Fruit fly (Drosophila melanogaster) whole organism, embryonic: ENCODE data around the gene mRpS31.

Experiments
- Ada2b ChIP-seq: fragments of 200-800 bp; sonication (Bioruptor generic); IDR thresholded peaks from 2 replicates; pipeline ENCODE4 v1.3.6; 2022; ENCODE audit warnings: missing biosample characterization, missing genetic modification characterization
- BtbVII ChIP-seq: fragments of 200-800 bp; sonication (Bioruptor generic); optimal IDR thresholded peaks from 3 replicates; lab custom pipeline; 2017; ENCODE audit warnings: missing biosample characterization, mild to moderate bottlenecking, missing genetic modification characterization
- CG10147 ChIP-seq: fragments of 200-800 bp; sonication (Bioruptor generic); optimal IDR thresholded peaks from 2 replicates; lab custom pipeline; 2019; ENCODE audit warnings: missing biosample characterization, mild to moderate bottlenecking, missing genetic modification characterization, moderate library complexity
- CG10959 ChIP-seq: fragments of 200-800 bp; sonication (Bioruptor generic); IDR thresholded peaks from 2 replicates; pipeline ENCODE4 v1.3.6; 2022; ENCODE audit warnings: missing biosample characterization, missing genetic modification characterization
- CG11723 ChIP-seq: fragments of 200-800 bp; sonication (Bioruptor generic); optimal IDR thresholded peaks from 2 replicates; lab custom pipeline; 2017; ENCODE audit warnings: missing biosample characterization, mild to moderate bottlenecking, missing genetic modification characterization
- CG12769 ChIP-seq: fragments of 200-800 bp; sonication (Bioruptor generic); optimal IDR thresholded peaks from 2 replicates; lab custom pipeline; 2019; ENCODE audit warnings: missing biosample characterization, mild to moderate bottlenecking, missing genetic modification characterization, moderate library complexity
- CG12942 ChIP-seq: fragments of 200-800 bp; sonication (Bioruptor generic); optimal IDR thresholded peaks from 3 replicates; lab custom pipeline; 2016; ENCODE audit warnings: missing biosample characterization, missing genetic modification characterization
- CG13123 ChIP-seq: fragments of 200-800 bp; sonication (Bioruptor generic); optimal IDR thresholded peaks from 2 replicates; lab custom pipeline; 2016; ENCODE audit warnings: missing biosample characterization, missing genetic modification characterization
- CG13624 ChIP-seq: fragments of 200-800 bp; sonication (Bioruptor generic); optimal IDR thresholded peaks from 2 replicates; lab custom pipeline; 2016; ENCODE audit warnings: missing biosample characterization, missing genetic modification characterization
- CG14710 ChIP-seq: fragments of 200-800 bp; sonication (Bioruptor generic); optimal IDR thresholded peaks from 3 replicates; lab custom pipeline; 2019; ENCODE audit warnings: missing biosample characterization, mild to moderate bottlenecking, missing genetic modification characterization, moderate library complexity
- CG15073 ChIP-seq: fragments of 200-800 bp; sonication (Bioruptor generic); optimal IDR thresholded peaks from 2 replicates; lab custom pipeline; 2016; ENCODE audit warnings: missing biosample characterization, missing genetic modification characterization
- CG17359 ChIP-seq: fragments of 200-800 bp; sonication (Bioruptor generic); optimal IDR thresholded peaks from 3 replicates; lab custom pipeline; 2018; ENCODE audit warnings: missing biosample characterization, mild to moderate bottlenecking, missing genetic modification characterization, moderate library complexity
- CG17568 ChIP-seq: fragments of 200-800 bp; sonication (Bioruptor generic); optimal IDR thresholded peaks from 2 replicates; lab custom pipeline; 2018; ENCODE audit warnings: missing biosample characterization, mild to moderate bottlenecking, missing genetic modification characterization, moderate library complexity
- CG17802 ChIP-seq: fragments of 200-800 bp; sonication (Bioruptor generic); optimal IDR thresholded peaks from 2 replicates; lab custom pipeline; 2018; ENCODE audit warnings: missing biosample characterization, mild to moderate bottlenecking, missing genetic modification characterization, moderate library complexity
- CG2129 ChIP-seq: fragments of 200-800 bp; sonication (Bioruptor generic); IDR thresholded peaks from 2 replicates; pipeline ENCODE4 v1.3.6; 2022; ENCODE audit warnings: missing biosample characterization, missing genetic modification characterization; ENCODE audit not compliant: partially characterized antibody
- CG31388 ChIP-seq: fragments of 200-800 bp; sonication (Bioruptor generic); optimal IDR thresholded peaks from 2 replicates; lab custom pipeline; 2016; ENCODE audit warnings: missing biosample characterization, missing genetic modification characterization
- CG31441 ChIP-seq: fragments of 200-800 bp; sonication (Bioruptor generic); IDR thresholded peaks from 2 replicates; pipeline ENCODE4 v1.3.6; 2022; ENCODE audit warnings: missing biosample characterization, missing genetic modification characterization
- CG3281 ChIP-seq: fragments of 200-800 bp; sonication (Bioruptor generic); optimal IDR thresholded peaks from 3 replicates; lab custom pipeline; 2017; ENCODE audit warnings: missing biosample characterization, mild to moderate bottlenecking, missing genetic modification characterization
- CG3407 ChIP-seq: fragments of 200-800 bp; sonication (Bioruptor generic); optimal IDR thresholded peaks from 2 replicates; lab custom pipeline; 2018; ENCODE audit warnings: missing biosample characterization, mild to moderate bottlenecking, missing genetic modification characterization
- CG34422 ChIP-seq: fragments of 200-800 bp; sonication (Bioruptor generic); IDR thresholded peaks from 3 replicates; pipeline ENCODE4 v1.3.6; 2022; ENCODE audit warnings: missing biosample characterization, missing genetic modification characterization
- CG3847 ChIP-seq: fragments of 200-800 bp; sonication (Bioruptor generic); IDR thresholded peaks from 2 replicates; pipeline ENCODE4 v1.3.6; 2022; ENCODE audit warnings: missing biosample characterization, missing genetic modification characterization
- CG43689 ChIP-seq: fragments of 200-800 bp; sonication (Bioruptor generic); IDR thresholded peaks from 2 replicates; pipeline ENCODE4 v1.3.6; 2022; ENCODE audit warnings: missing biosample characterization, missing genetic modification characterization
- CG6654 ChIP-seq: fragments of 200-800 bp; sonication (Bioruptor generic); optimal IDR thresholded peaks from 2 replicates; lab custom pipeline; 2017; ENCODE audit warnings: missing biosample characterization, mild to moderate bottlenecking, missing genetic modification characterization
- CG8290 ChIP-seq, 3 experiments: fragments of 200-800 bp; sonication (Bioruptor generic); optimal IDR thresholded peaks; 2 replicates each; lab custom pipeline; 2016 to 2019; ENCODE audit warnings: missing biosample characterization in 3 of 3, missing genetic modification characterization in 3 of 3, mild to moderate bottlenecking in 2 of 3, moderate library complexity in 1 of 3
- CG8478 ChIP-seq: fragments of >200 bp; optimal IDR thresholded peaks from 2 replicates; lab custom pipeline; 2018
- CG8924 ChIP-seq: fragments of 200-800 bp; optimal IDR thresholded peaks from 3 replicates; lab custom pipeline; 2019; ENCODE audit warnings: missing biosample characterization, mild to moderate bottlenecking, missing genetic modification characterization, moderate library complexity
- Ets65A ChIP-seq: fragments of 200-800 bp; sonication (Bioruptor generic); peaks from one replicate; lab custom pipeline; 2016; ENCODE audit warnings: missing biosample characterization, missing genetic modification characterization
- HHEX ChIP-seq: fragments of 200-800 bp; sonication (Bioruptor generic); optimal IDR thresholded peaks from 3 replicates; lab custom pipeline; 2017; ENCODE audit warnings: missing biosample characterization, mild to moderate bottlenecking, missing genetic modification characterization, missing genetic modification reagents
- HLHmδ ChIP-seq: fragments of 200-800 bp; sonication (Bioruptor generic); optimal IDR thresholded peaks from 2 replicates; lab custom pipeline; 2018; ENCODE audit warnings: missing biosample characterization, mild to moderate bottlenecking, missing genetic modification characterization, moderate library complexity
- Med ChIP-seq: fragments of 200-800 bp; sonication (Bioruptor generic); peaks from one replicate; lab custom pipeline; 2016; ENCODE audit warnings: missing biosample characterization, missing genetic modification characterization, mild to moderate bottlenecking, inconsistent platforms, moderate library complexity
- Myb ChIP-seq: fragments of 200-800 bp; sonication (Bioruptor generic); optimal IDR thresholded peaks from 2 replicates; lab custom pipeline; 2016; ENCODE audit warnings: missing biosample characterization, missing genetic modification characterization
- Oaz ChIP-seq: fragments of 200-800 bp; sonication (Bioruptor generic); IDR thresholded peaks from 2 replicates; pipeline ENCODE4 v1.3.6; 2022; ENCODE audit warnings: missing biosample characterization, missing genetic modification characterization
- Poxn ChIP-seq: fragments of 200-800 bp; sonication (Bioruptor generic); IDR thresholded peaks from 2 replicates; pipeline ENCODE4 v1.3.6; 2022; ENCODE audit warnings: missing biosample characterization, missing genetic modification characterization
- Sox102F ChIP-seq: fragments of 200-800 bp; sonication (Bioruptor generic); optimal IDR thresholded peaks from 2 replicates; lab custom pipeline; 2018; ENCODE audit warnings: missing biosample characterization, mild to moderate bottlenecking, missing genetic modification characterization, moderate library complexity
- Sry-δ ChIP-seq: fragments of 200-800 bp; sonication (Bioruptor generic); optimal IDR thresholded peaks from 2 replicates; lab custom pipeline; 2016; ENCODE audit warnings: missing biosample characterization, missing genetic modification characterization
- ara ChIP-seq: fragments of 200-800 bp; sonication (Bioruptor generic); IDR thresholded peaks from 2 replicates; pipeline ENCODE4 v1.3.6; 2022; ENCODE audit warnings: missing biosample characterization, missing genetic modification characterization
- ase ChIP-seq: fragments of 200-800 bp; sonication (Bioruptor generic); IDR thresholded peaks from 3 replicates; pipeline ENCODE4 v1.3.6; 2022; ENCODE audit warnings: missing biosample characterization, missing genetic modification characterization
- br ChIP-seq: fragments of >200 bp; optimal IDR thresholded peaks from 2 replicates; lab custom pipeline; 2017
- fd64A ChIP-seq: fragments of 200-800 bp; sonication (Bioruptor generic); optimal IDR thresholded peaks from 3 replicates; lab custom pipeline; 2018; ENCODE audit warnings: missing biosample characterization, mild to moderate bottlenecking, missing genetic modification characterization
- gce ChIP-seq: fragments of 200-800 bp; sonication (Bioruptor generic); IDR thresholded peaks from 3 replicates; pipeline ENCODE4 v1.3.6; 2022; ENCODE audit warnings: missing biosample characterization, missing genetic modification characterization
- gfzf ChIP-seq: fragments of 200-800 bp; sonication (Bioruptor generic); optimal IDR thresholded peaks from 2 replicates; lab custom pipeline; 2016; ENCODE audit warnings: missing biosample characterization, mild to moderate bottlenecking, missing genetic modification characterization, moderate library complexity
- gro ChIP-seq: fragments of 200-800 bp; sonication (Bioruptor generic); optimal IDR thresholded peaks from 2 replicates; lab custom pipeline; 2016; ENCODE audit warnings: missing biosample characterization, missing genetic modification characterization
- nom ChIP-seq: fragments of 200-800 bp; sonication (Bioruptor generic); optimal IDR thresholded peaks from 2 replicates; lab custom pipeline; 2017; ENCODE audit warnings: missing biosample characterization, missing genetic modification characterization, mild to moderate bottlenecking, moderate library complexity, missing genetic modification reagents
- schlank ChIP-seq: fragments of 200-800 bp; sonication (Bioruptor generic); optimal IDR thresholded peaks from 2 replicates; lab custom pipeline; 2018; ENCODE audit warnings: missing biosample characterization, mild to moderate bottlenecking, missing genetic modification characterization
- sqz ChIP-seq: fragments of 200-800 bp; sonication (Bioruptor generic); optimal IDR thresholded peaks from 3 replicates; lab custom pipeline; 2018; ENCODE audit warnings: missing biosample characterization, mild to moderate bottlenecking, missing genetic modification characterization
- ttk ChIP-seq: fragments of 200-800 bp; sonication (Bioruptor generic); IDR thresholded peaks from 2 replicates; pipeline ENCODE4 v2.1.2; 2022; ENCODE audit warnings: missing biosample characterization, missing genetic modification characterization
- tup ChIP-seq: fragments of 200-800 bp; sonication (Bioruptor generic); optimal IDR thresholded peaks from 2 replicates; lab custom pipeline; 2016; ENCODE audit warnings: missing biosample characterization, mild to moderate bottlenecking, missing genetic modification characterization, moderate library complexity
- unc-4 ChIP-seq: fragments of 200-800 bp; sonication (Bioruptor generic); IDR thresholded peaks from 2 replicates; pipeline ENCODE4 v1.3.6; 2022; ENCODE audit warnings: missing biosample characterization, missing genetic modification characterization; ENCODE audit not compliant: partially characterized antibody
- unpg ChIP-seq: fragments of 200-800 bp; sonication (Bioruptor generic); optimal IDR thresholded peaks from 3 replicates; lab custom pipeline; 2018; ENCODE audit warnings: missing biosample characterization, mild to moderate bottlenecking, missing genetic modification characterization, moderate library complexity

mRpS31 gene

DNA sequence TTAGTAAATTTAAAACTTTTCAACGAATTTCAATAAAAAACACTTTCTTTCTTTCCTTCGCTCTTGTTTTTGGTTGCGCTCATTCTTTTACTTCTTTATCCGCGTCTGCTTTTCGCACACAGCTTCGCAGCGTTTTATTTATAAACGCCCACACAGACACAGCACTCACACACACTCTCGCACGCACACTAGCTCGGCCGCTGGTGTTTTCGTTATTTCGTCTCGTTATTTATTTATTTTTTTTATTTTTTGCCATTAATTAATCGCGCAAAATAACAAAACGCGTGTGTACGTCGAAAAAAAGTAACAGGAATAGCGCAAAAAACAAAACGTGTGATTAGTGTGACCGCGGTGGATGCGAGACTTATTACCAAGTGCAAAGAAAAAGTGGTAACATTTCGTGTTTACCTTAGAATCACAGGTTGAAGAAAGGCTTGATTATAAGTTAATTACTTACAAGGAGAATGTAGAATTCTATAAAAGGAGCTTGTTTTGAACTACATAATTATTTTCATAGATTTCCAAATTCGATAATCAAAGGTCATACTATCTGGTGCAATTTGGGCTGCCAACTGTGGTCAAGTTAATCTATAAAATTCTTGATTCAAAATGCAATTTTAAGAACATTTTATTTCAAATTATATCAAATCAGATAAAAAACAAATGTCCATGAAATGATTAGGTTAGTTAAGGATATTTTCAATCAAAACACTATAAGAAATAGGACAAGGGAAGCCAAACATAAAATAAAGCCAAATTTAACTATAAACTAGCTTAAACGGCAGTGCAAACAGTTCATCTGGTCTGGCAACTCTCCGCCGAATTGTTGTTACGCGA is at the start of gene mRpS31, which contains the start of gene hzg (continued):
- TF ChIP-seq BtbVII (GFP tag; lab: Kevin White, UChicago) (peak; percentile 9), Sox102F (GFP tag; lab: Kevin White, UChicago) (peak; percentile 58), Med (peak; percentile 87), CG17802 (tag; lab: Kevin White, UChicago) (no peak), CG8478 (lab: Kevin White, UChicago) (no peak), fd64A (GFP tag; lab: Kevin White, UChicago) (no peak), CG13123 (peak; percentile 4), Poxn (GFP tag; lab: Robert Waterston, UW) (no peak), gce (GFP tag; lab: Robert Waterston, UW) (no peak), CG3407 (GFP tag; lab: Kevin White, UChicago) (no peak), CG8924 (tag; lab: Kevin White, UChicago) (peak; percentile 68), CG3281 (GFP tag; lab: Kevin White, UChicago) (peak; percentile 5), CG31441 (GFP tag; lab: Robert Waterston, UW) (peak; percentile 66; the same call in 1 of the 2 replicates), br (lab: Kevin White, UChicago) (no peak), CG31388 (GFP tag; lab: Kevin White, UChicago) (no peak), CG8290 (GFP tag; optimal IDR thresholded peaks at IDR 0.05; lab: Kevin White, UChicago) (peak; percentile 36), CG8290 (tag; optimal IDR thresholded peaks at IDR 0.05; lab: Kevin White, UChicago) (peak in 1 of 2 experiments; percentile 5), Sry-δ (peak; percentile 42), sqz (GFP tag; lab: Kevin White, UChicago) (peak; percentile 65), HLHmδ (GFP tag; lab: Kevin White, UChicago) (no peak), unc-4 (GFP tag; lab: Robert Waterston, UW) (no peak), CG6654 (no peak), gro (peak; percentile 4), Ets65A (GFP tag; lab: Kevin White, UChicago) (peak; percentile 4), unpg (peak; percentile 53), CG10147 (GFP tag; lab: Kevin White, UChicago) (peak; percentile 65), CG11723 (no peak), ttk (GFP tag; lab: Robert Waterston, UW) (peak; percentile 23; the same call in 1 of the 2 replicates), Oaz (no peak), HHEX (GFP tag; lab: Kevin White, UChicago) (no peak), CG3847 (GFP tag; lab: Robert Waterston, UW) (peak; percentile 61), nom (GFP tag; lab: Kevin White, UChicago) (peak; percentile 88), CG10959 (no peak), gfzf (GFP tag; lab: Kevin White, UChicago) (peak; percentile 89), CG15073 (no peak), CG43689 (GFP tag; lab: Robert Waterston, UW) (no peak), ara (GFP tag; lab: Robert Waterston, UW) (no peak), CG13624 (peak; percentile 15), tup (GFP tag; lab: Kevin White, UChicago) (no peak), CG12942 (GFP tag; lab: Kevin White, UChicago) (peak; percentile 45), CG12769 (no peak), ase (GFP tag; lab: Robert Waterston, UW) (no peak), CG14710 (tag; lab: Kevin White, UChicago) (peak; percentile 79), CG34422 (GFP tag; lab: Robert Waterston, UW) (peak; percentile 35; the same call in 1 of the 3 replicates), CG2129 (GFP tag; lab: Robert Waterston, UW) (no peak), schlank (no peak), Myb (GFP tag; lab: Kevin White, UChicago) (peak; percentile 5), CG17359 (tag; lab: Kevin White, UChicago) (no peak), Ada2b (peak; percentile 33), CG17568 (GFP tag; lab: Kevin White, UChicago) (peak; percentile 58)
